Fruit fly (Drosophila melanogaster): ENCODE measurements around the gene CG4168.

- TF ChIP-seq CG9705 (GFP tag; optimal IDR thresholded peaks at IDR 0.05) (no peak), br (GFP tag; optimal IDR thresholded peaks at IDR 0.05) (no peak)
Measured at dm6 chr2L:15249006-15249513, 48.8 kb upstream of the CG4168 start.

Measured in whole organism, wandering third instar larva.